Fruit fly (Drosophila melanogaster) whole organism, prepupa: Measurements from ENCODE around the gene Ugt304A1.

ENCODE experiments used
- Blimp-1 ChIP-seq: fragments of 200-800 bp; sonication (Bioruptor generic); optimal IDR thresholded peaks from 3 replicates; lab custom pipeline; 2017; ENCODE audit warnings: missing biosample characterization, missing genetic modification characterization, mild to moderate bottlenecking, moderate library complexity, missing genetic modification reagents
- CG10631 ChIP-seq: fragments of 200-800 bp; sonication (Bioruptor generic); optimal IDR thresholded peaks from 2 replicates; lab custom pipeline; 2016; ENCODE audit warnings: missing biosample characterization, missing genetic modification characterization
- CG10669 ChIP-seq: fragments of 200-800 bp; sonication (Bioruptor generic); optimal IDR thresholded peaks from 3 replicates; lab custom pipeline; 2018; ENCODE audit warnings: missing biosample characterization, mild to moderate bottlenecking, missing genetic modification characterization, moderate library complexity
- CG11294 ChIP-seq: fragments of 200-800 bp; sonication (Bioruptor generic); IDR thresholded peaks from 2 replicates; pipeline ENCODE4 v1.3.6; 2022; ENCODE audit warnings: missing biosample characterization, missing genetic modification characterization
- CG11762 ChIP-seq: fragments of 200-800 bp; sonication (Bioruptor generic); optimal IDR thresholded peaks from 3 replicates; lab custom pipeline; 2016; ENCODE audit warnings: missing biosample characterization, missing genetic modification characterization; ENCODE audit not compliant: insufficient read depth
- CG15336 ChIP-seq: fragments of 200-800 bp; sonication (Bioruptor generic); IDR thresholded peaks from 2 replicates; pipeline ENCODE4 v1.3.6; 2022; ENCODE audit warnings: missing biosample characterization, missing genetic modification characterization
- CG1621 ChIP-seq: fragments of 200-800 bp; sonication (Bioruptor generic); optimal IDR thresholded peaks from 3 replicates; lab custom pipeline; 2018; ENCODE audit warnings: missing biosample characterization, mild to moderate bottlenecking, missing genetic modification characterization
- CG31627 ChIP-seq: fragments of 200-800 bp; sonication (Bioruptor generic); optimal IDR thresholded peaks from 3 replicates; lab custom pipeline; 2016; ENCODE audit warnings: missing biosample characterization, missing genetic modification characterization
- CG3919 ChIP-seq: fragments of 200-800 bp; sonication (Bioruptor generic); optimal IDR thresholded peaks from 3 replicates; lab custom pipeline; 2016; ENCODE audit warnings: missing biosample characterization, missing genetic modification characterization
- CG6854 ChIP-seq: fragments of 200-800 bp; sonication (Bioruptor generic); optimal IDR thresholded peaks from 2 replicates; lab custom pipeline; 2017; ENCODE audit warnings: missing biosample characterization, mild to moderate bottlenecking, missing genetic modification characterization
- CG8119 ChIP-seq: fragments of 200-800 bp; sonication (Bioruptor generic); IDR thresholded peaks from 3 replicates; pipeline ENCODE4 v1.3.6; 2022; ENCODE audit warnings: missing biosample characterization, missing genetic modification characterization
- CG8319 ChIP-seq: fragments of 200-800 bp; sonication (Bioruptor generic); optimal IDR thresholded peaks from 3 replicates; lab custom pipeline; 2016; ENCODE audit warnings: missing biosample characterization, missing genetic modification characterization
- CG8632 ChIP-seq: fragments of 200-800 bp; sonication (Bioruptor generic); optimal IDR thresholded peaks from 3 replicates; lab custom pipeline; 2016; ENCODE audit warnings: missing biosample characterization, missing genetic modification characterization
- CG9139 ChIP-seq: fragments of 200-800 bp; sonication (Bioruptor generic); optimal IDR thresholded peaks from 3 replicates; lab custom pipeline; 2017; ENCODE audit warnings: missing biosample characterization, mild to moderate bottlenecking, missing genetic modification characterization
- Eip75B ChIP-seq: fragments of 200-800 bp; sonication (Bioruptor generic); optimal IDR thresholded peaks from 3 replicates; lab custom pipeline; 2016; ENCODE audit warnings: missing biosample characterization, missing genetic modification characterization
- Eip78C ChIP-seq: fragments of 200-800 bp; sonication (Bioruptor generic); peaks from one replicate; lab custom pipeline; 2016; ENCODE audit warnings: missing biosample characterization, missing genetic modification characterization
- Eip93F ChIP-seq: fragments of 200-800 bp; sonication (Bioruptor generic); optimal IDR thresholded peaks from 2 replicates; lab custom pipeline; 2016; ENCODE audit warnings: missing biosample characterization, mild to moderate bottlenecking, missing genetic modification characterization
- Ets21C ChIP-seq: fragments of 200-800 bp; sonication (Bioruptor generic); optimal IDR thresholded peaks from 3 replicates; lab custom pipeline; 2016; ENCODE audit warnings: missing biosample characterization, missing genetic modification characterization
- Hr38 ChIP-seq: sonication (Bioruptor generic); optimal IDR thresholded peaks from 2 replicates; lab custom pipeline; 2016; ENCODE audit warnings: missing biosample characterization, missing genetic modification characterization
- Hr39 ChIP-seq: fragments of 200-800 bp; sonication (Bioruptor generic); optimal IDR thresholded peaks from 2 replicates; lab custom pipeline; 2016; ENCODE audit warnings: missing biosample characterization, missing genetic modification characterization
- Hr4 ChIP-seq: fragments of 200-800 bp; sonication (Bioruptor generic); optimal IDR thresholded peaks from 3 replicates; lab custom pipeline; 2016; ENCODE audit warnings: missing biosample characterization, missing genetic modification characterization
- Lpt ChIP-seq: fragments of 200-800 bp; sonication (Bioruptor generic); optimal IDR thresholded peaks from 3 replicates; lab custom pipeline; 2016; ENCODE audit warnings: missing biosample characterization, missing genetic modification characterization
- Met ChIP-seq: fragments of 200-800 bp; sonication (Bioruptor generic); optimal IDR thresholded peaks from 3 replicates; lab custom pipeline; 2016; ENCODE audit warnings: missing biosample characterization, missing genetic modification characterization
- Sox14 ChIP-seq: fragments of 200-800 bp; sonication (Bioruptor generic); optimal IDR thresholded peaks from 3 replicates; lab custom pipeline; 2016; ENCODE audit warnings: missing biosample characterization, missing genetic modification characterization
- Sox15 ChIP-seq: fragments of 200-800 bp; sonication (Bioruptor generic); optimal IDR thresholded peaks from 3 replicates; lab custom pipeline; 2016; ENCODE audit warnings: missing biosample characterization, missing genetic modification characterization
- achi ChIP-seq: fragments of 200-800 bp; sonication (Bioruptor generic); optimal IDR thresholded peaks from 3 replicates; lab custom pipeline; 2016; ENCODE audit warnings: missing biosample characterization, missing genetic modification characterization
- cyc ChIP-seq: fragments of 200-800 bp; sonication (Bioruptor generic); optimal IDR thresholded peaks from 3 replicates; lab custom pipeline; 2016; ENCODE audit warnings: missing biosample characterization, missing genetic modification characterization
- eg ChIP-seq: fragments of 200-800 bp; sonication (Bioruptor generic); IDR thresholded peaks from 3 replicates; pipeline ENCODE4 v1.3.6; 2022; ENCODE audit warnings: missing biosample characterization, missing genetic modification characterization
- fd59A ChIP-seq: fragments of 200-800 bp; sonication (Bioruptor generic); optimal IDR thresholded peaks from 2 replicates; lab custom pipeline; 2017; ENCODE audit warnings: missing biosample characterization, mild to moderate bottlenecking, missing genetic modification characterization, missing genetic modification reagents
- fd85E ChIP-seq: fragments of 200-800 bp; sonication (Bioruptor generic); optimal IDR thresholded peaks from 3 replicates; lab custom pipeline; 2016; ENCODE audit warnings: missing biosample characterization, missing genetic modification characterization
- fkh ChIP-seq: fragments of 200-800 bp; sonication (Bioruptor generic); optimal IDR thresholded peaks from 3 replicates; lab custom pipeline; 2017; ENCODE audit warnings: missing biosample characterization, mild to moderate bottlenecking, missing genetic modification characterization, moderate library complexity
- lz ChIP-seq: fragments of 200-800 bp; sonication (Bioruptor generic); optimal IDR thresholded peaks from 3 replicates; lab custom pipeline; 2016; ENCODE audit warnings: missing biosample characterization, missing genetic modification characterization
- spab ChIP-seq: fragments of 200-800 bp; sonication (Bioruptor generic); optimal IDR thresholded peaks from 2 replicates; lab custom pipeline; 2017; ENCODE audit warnings: missing biosample characterization, mild to moderate bottlenecking, missing genetic modification characterization, missing genetic modification reagents
- svp ChIP-seq: fragments of 200-800 bp; sonication (Bioruptor generic); peaks from one replicate; lab custom pipeline; 2016; ENCODE audit warnings: missing biosample characterization, missing genetic modification characterization
- vri ChIP-seq: fragments of 200-800 bp; sonication (Bioruptor generic); optimal IDR thresholded peaks from 3 replicates; lab custom pipeline; 2016; ENCODE audit warnings: missing biosample characterization, mild to moderate bottlenecking, missing genetic modification characterization

Gene Ugt304A1

dm6 chr3R:11173169-11173506, 2.1 kb downstream of the Ugt304A1 start:
- TF ChIP-seq fd59A (GFP tag; lab: Kevin White, UChicago) (no peak), Sox14 (GFP tag; lab: Kevin White, UChicago) (no peak), CG10631 (GFP tag; lab: Kevin White, UChicago) (no peak), Ets21C (GFP tag; lab: Kevin White, UChicago) (no peak), CG11294 (no peak), Eip93F (GFP tag; lab: Kevin White, UChicago) (no peak), spab (GFP tag; lab: Kevin White, UChicago) (no peak), CG8632 (GFP tag; lab: Kevin White, UChicago) (no peak), Lpt (GFP tag; lab: Kevin White, UChicago) (no peak), CG15336 (GFP tag; lab: Robert Waterston, UW) (no peak), fd85E (GFP tag; lab: Kevin White, UChicago) (no peak), Sox15 (GFP tag; lab: Kevin White, UChicago) (no peak), CG31627 (no peak), CG3919 (GFP tag; lab: Kevin White, UChicago) (no peak), eg (no peak), lz (no peak), CG1621 (tag; lab: Kevin White, UChicago) (no peak)

DNA sequence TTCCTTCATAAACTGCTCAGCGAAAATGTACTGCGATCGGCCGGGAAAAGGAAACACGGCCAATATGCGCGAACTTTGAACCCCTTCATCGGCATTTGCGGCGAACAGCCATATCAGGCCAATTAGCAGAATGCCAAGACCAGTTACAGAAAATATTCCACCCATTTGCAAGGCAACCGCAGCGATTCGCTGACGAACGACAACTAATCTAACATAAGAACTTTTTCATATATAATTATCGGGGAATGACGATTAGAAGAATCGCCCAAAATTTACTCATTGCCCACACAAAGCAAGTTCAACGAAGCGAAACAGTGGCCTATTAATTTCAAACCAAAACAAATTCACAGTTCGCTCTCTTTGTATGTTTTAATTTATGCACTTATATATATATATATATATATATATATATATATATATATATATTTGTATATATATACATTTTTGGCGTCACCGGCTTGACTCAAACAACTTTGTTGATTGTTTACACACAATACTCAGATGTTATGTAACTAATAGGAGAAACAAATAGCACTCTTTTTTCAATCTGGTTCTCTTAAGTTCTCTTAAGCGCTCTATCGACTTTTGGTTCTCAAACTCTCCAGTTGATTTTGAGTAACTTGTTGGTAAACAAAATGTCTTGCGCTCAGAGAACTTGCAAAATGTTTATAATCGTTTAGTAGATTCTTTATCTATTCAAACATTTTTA, 2.6 kb downstream of the Ugt304A1 start, which contains the start of gene Ugt35A1:
TSS of gene Ugt35A1 (minus strand) at position 205 of the 709 bp plus-strand sequence.
- TF ChIP-seq fd59A (GFP tag; lab: Kevin White, UChicago): no peak
- TF ChIP-seq Eip75B (GFP tag; lab: Kevin White, UChicago): no peak
- TF ChIP-seq svp (GFP tag; lab: Kevin White, UChicago): peak; percentile 42
- peak; percentile 48 for TF ChIP-seq fkh (GFP tag; lab: Kevin White, UChicago)
- TF ChIP-seq vri: peak; percentile 75
- TF ChIP-seq Sox14 (GFP tag; lab: Kevin White, UChicago): no peak

dm6 chr3R:11170146-11170545, 5.1 kb downstream of the Ugt304A1 start, which contains the start of gene Ugt35B1:
Ugt35B1 (minus strand) TSS chr3R:11170246.
- no peak for TF ChIP-seq CG11762 (GFP tag; lab: Kevin White, UChicago)
- TF ChIP-seq CG10669 (GFP tag; lab: Kevin White, UChicago): no peak
- TF ChIP-seq Hr38 (GFP tag; lab: Kevin White, UChicago): no peak
- no peak for TF ChIP-seq achi
- no peak for TF ChIP-seq CG6854
- no peak for TF ChIP-seq CG8319 (GFP tag; lab: Kevin White, UChicago)
- no peak for TF ChIP-seq CG8119 (GFP tag; lab: Robert Waterston, UW)
- TF ChIP-seq lz: no peak
- no peak for TF ChIP-seq Ets21C (GFP tag; lab: Kevin White, UChicago)
- TF ChIP-seq cyc (GFP tag; lab: Kevin White, UChicago): no peak
- no peak for TF ChIP-seq Hr4 (GFP tag; lab: Kevin White, UChicago)
- no peak for TF ChIP-seq Eip75B (GFP tag; lab: Kevin White, UChicago)
- TF ChIP-seq Sox15 (GFP tag; lab: Kevin White, UChicago): no peak
- TF ChIP-seq CG9139 (GFP tag; lab: Kevin White, UChicago): no peak
- TF ChIP-seq Hr39 (GFP tag; lab: Kevin White, UChicago): no peak

DNA sequence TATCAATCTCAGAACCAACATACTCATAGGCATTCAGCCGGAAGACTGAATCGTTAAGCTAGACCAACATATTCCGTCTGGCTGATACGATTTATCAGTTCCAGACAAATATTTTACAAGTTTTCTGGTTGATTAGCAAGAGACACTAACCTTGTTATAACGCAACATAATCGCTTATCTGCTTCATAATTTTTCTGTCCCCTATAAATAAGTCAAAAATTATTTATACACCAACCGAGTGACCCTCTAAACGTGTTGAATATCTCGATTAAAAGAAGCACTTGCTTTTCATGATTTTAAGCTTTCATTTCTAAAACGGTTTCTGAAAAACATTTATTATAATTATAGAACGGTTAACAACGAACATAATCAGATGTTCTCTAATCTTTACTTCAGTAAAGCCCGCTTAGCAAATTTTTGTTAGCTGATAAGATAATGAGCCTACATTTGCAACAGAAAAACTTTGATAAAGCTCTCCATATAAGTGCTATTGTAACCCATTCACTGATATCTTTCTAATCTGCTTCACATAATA, 7.2 kb downstream of the Ugt304A1 start, which contains the start of gene Ugt35E2:
TSS of gene Ugt35E2 (minus strand) at position 51 of the 535 bp plus-strand sequence.
- TF ChIP-seq CG10669 (GFP tag; lab: Kevin White, UChicago): no peak
- no peak for TF ChIP-seq Blimp-1 (GFP tag; lab: Kevin White, UChicago)
- no peak for TF ChIP-seq Eip78C (GFP tag; lab: Kevin White, UChicago)
- TF ChIP-seq Hr4 (GFP tag; lab: Kevin White, UChicago): no peak
- no peak for TF ChIP-seq Met (GFP tag; lab: Kevin White, UChicago)
